Fruit fly (Drosophila melanogaster): Measurements from ENCODE around the gene Gcat.

Gcat gene

DNA sequence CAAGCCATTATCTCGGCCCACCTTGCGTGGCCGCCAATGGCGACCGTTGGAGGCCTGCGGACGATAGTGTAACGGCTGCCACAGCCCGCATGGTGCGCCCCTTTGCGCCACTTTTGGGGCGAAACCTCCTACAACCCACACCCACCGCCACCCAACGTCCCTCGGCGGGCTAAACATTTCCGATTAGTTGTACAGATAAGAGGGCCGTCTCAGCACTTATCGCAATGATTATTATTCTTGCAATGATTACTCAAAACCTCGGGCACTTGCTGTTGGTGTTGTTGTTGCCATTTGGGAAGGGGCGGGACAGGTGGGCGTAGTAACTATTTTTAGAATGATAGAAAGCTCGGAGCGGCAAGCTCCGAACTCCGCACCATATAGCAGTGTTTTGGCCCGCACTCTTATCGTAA lies 28.0 kb downstream of the Gcat start:
- no peak for TF ChIP-seq CG10348 (GFP tag; IDR thresholded peaks at IDR 0.05)
- no peak for TF ChIP-seq Snoo (tag; optimal IDR thresholded peaks at IDR 0.05)
- TF ChIP-seq fd96Ca (GFP tag; IDR thresholded peaks at IDR 0.05) = no peak
- TF ChIP-seq CG13204 (GFP tag; optimal IDR thresholded peaks at IDR 0.05) = no peak
- TF ChIP-seq CG12605 (GFP tag; IDR thresholded peaks at IDR 0.05) = no peak
- TF ChIP-seq CG14655 (GFP tag; optimal IDR thresholded peaks at IDR 0.05) = no peak
- TF ChIP-seq CG9948 (tag; optimal IDR thresholded peaks at IDR 0.05) = no peak
- TF ChIP-seq CG8159 (tag; optimal IDR thresholded peaks at IDR 0.05) = no peak
- no peak for TF ChIP-seq CG4496 (GFP tag; IDR thresholded peaks at IDR 0.05)
- TF ChIP-seq Pif1A (GFP tag; optimal IDR thresholded peaks at IDR 0.05) = no peak
- TF ChIP-seq Pif1B (GFP tag; optimal IDR thresholded peaks at IDR 0.05) = no peak
- no peak for TF ChIP-seq CG32121 (GFP tag; IDR thresholded peaks at IDR 0.05)
- TF ChIP-seq CG34367 (tag; optimal IDR thresholded peaks at IDR 0.05) = no peak
- no peak for TF ChIP-seq rn (GFP tag; IDR thresholded peaks at IDR 0.05)
- no peak for TF ChIP-seq Ets98B (GFP tag; IDR thresholded peaks at IDR 0.05)
- no peak for TF ChIP-seq gl (tag; optimal IDR thresholded peaks at IDR 0.05)
- no peak for TF ChIP-seq D1 (tag; optimal IDR thresholded peaks at IDR 0.05)
- TF ChIP-seq CG15710 (tag; optimal IDR thresholded peaks at IDR 0.05) = no peak
- TF ChIP-seq CG8301 (tag; optimal IDR thresholded peaks at IDR 0.05) = no peak
- no peak for TF ChIP-seq EcR (GFP tag; optimal IDR thresholded peaks at IDR 0.05)

DNA sequence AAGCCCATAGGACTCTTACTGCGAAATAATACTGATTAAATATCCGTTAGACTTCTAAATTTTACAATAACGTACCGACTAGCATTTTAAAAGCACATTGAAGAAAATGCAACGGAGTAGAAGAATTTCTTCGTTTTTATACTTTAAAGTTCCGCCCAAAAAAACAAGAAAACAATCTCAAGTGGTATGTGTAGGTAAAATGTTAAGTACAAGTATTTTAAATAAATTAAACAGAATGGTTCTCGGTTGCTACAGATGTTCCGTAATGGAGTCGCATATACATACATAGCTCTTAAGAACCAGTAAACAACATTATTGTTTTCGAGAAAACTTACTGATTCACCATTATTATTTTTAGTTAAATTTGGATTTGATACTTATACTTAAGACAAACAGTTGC lies 28.6 kb downstream of the Gcat start, which contains the start of gene Muc68D:
TSS of gene Muc68D (minus strand) at position 101 of the 400 bp plus-strand sequence.
- TF ChIP-seq CG8159 (tag; optimal IDR thresholded peaks at IDR 0.05) (no peak), Pif1B (GFP tag; optimal IDR thresholded peaks at IDR 0.05) (no peak), CG17806 (tag; optimal IDR thresholded peaks at IDR 0.05) (no peak), gl (tag; optimal IDR thresholded peaks at IDR 0.05) (no peak), CG32121 (GFP tag; IDR thresholded peaks at IDR 0.05) (no peak), CG4496 (GFP tag; IDR thresholded peaks at IDR 0.05) (no peak), CG13204 (GFP tag; optimal IDR thresholded peaks at IDR 0.05) (no peak), rn (GFP tag; IDR thresholded peaks at IDR 0.05) (no peak), D1 (tag; optimal IDR thresholded peaks at IDR 0.05) (no peak), CG10348 (GFP tag; IDR thresholded peaks at IDR 0.05) (no peak), EcR (GFP tag; optimal IDR thresholded peaks at IDR 0.05) (no peak), fd96Ca (GFP tag; IDR thresholded peaks at IDR 0.05) (no peak), CG15710 (tag; optimal IDR thresholded peaks at IDR 0.05) (no peak), Pif1A (GFP tag; optimal IDR thresholded peaks at IDR 0.05) (no peak), Snoo (tag; optimal IDR thresholded peaks at IDR 0.05) (no peak), CG8301 (tag; optimal IDR thresholded peaks at IDR 0.05) (no peak), CG9948 (tag; optimal IDR thresholded peaks at IDR 0.05) (no peak), CG34367 (tag; optimal IDR thresholded peaks at IDR 0.05) (no peak), CG12605 (GFP tag; IDR thresholded peaks at IDR 0.05) (no peak), Ets98B (GFP tag; IDR thresholded peaks at IDR 0.05) (no peak)

DNA sequence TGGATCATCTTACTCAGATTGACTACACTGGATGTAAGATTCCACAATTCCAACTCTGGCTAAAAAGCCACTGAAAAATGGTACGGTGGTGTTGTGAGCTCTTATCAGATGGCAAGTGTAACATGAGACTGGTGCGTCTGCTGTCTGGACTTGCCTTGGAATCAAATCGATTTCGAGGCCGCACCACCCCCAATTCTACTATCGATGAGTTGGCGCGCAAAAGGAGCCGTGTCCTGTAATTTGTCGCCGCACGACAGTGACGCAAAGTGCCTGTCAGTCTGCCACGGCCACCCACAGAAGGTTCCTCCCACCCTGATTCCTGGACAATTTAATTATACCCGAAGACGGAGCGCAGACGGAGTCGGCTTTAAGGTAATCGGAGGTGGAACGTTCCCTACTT lies 34.1 kb downstream of the Gcat start:
- no peak for TF ChIP-seq CG17806 (tag; optimal IDR thresholded peaks at IDR 0.05)
- no peak for TF ChIP-seq D1 (tag; optimal IDR thresholded peaks at IDR 0.05)
- no peak for TF ChIP-seq CG9948 (tag; optimal IDR thresholded peaks at IDR 0.05)
- TF ChIP-seq Pif1A (GFP tag; optimal IDR thresholded peaks at IDR 0.05) = no peak
- TF ChIP-seq fd96Ca (GFP tag; IDR thresholded peaks at IDR 0.05) = no peak
- TF ChIP-seq CG4496 (GFP tag; IDR thresholded peaks at IDR 0.05) = no peak
- TF ChIP-seq EcR (GFP tag; optimal IDR thresholded peaks at IDR 0.05) = no peak
- no peak for TF ChIP-seq CG15710 (tag; optimal IDR thresholded peaks at IDR 0.05)
- no peak for TF ChIP-seq CG10348 (GFP tag; IDR thresholded peaks at IDR 0.05)
- TF ChIP-seq gl (tag; optimal IDR thresholded peaks at IDR 0.05) = no peak
- TF ChIP-seq CG8301 (tag; optimal IDR thresholded peaks at IDR 0.05) = no peak

DNA sequence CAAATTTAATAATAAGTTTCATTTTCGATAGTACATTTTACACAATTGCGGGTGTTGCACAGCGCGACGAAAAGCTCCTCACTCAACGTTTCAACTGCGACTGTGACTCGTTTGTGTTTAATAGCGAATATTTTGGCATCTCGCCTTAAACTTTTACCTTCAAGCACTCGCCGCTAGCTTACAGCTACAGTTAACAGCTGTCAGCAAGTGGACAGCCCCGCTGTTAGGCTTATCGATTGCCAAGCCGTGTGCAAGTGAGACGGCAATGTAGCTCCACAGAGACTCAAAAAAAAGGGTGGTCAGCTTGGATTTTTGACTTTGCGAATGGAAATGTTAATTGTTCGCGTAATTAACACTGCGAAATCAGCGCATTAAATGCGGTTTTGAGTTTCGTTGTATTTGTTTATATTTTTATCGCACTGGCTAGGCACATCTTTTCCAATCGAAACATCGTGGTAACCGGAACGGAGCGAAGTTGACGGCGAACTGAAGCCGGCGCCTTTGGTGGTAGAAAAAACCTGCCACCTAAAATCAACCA lies 34.9 kb downstream of the Gcat start, which contains the start of gene loaf:
TSS of gene loaf (minus strand) at position 488 of the 538 bp plus-strand sequence.
- TF ChIP-seq fd96Ca (GFP tag; IDR thresholded peaks at IDR 0.05) (no peak), CG8301 (tag; optimal IDR thresholded peaks at IDR 0.05) (no peak), Pif1A (GFP tag; optimal IDR thresholded peaks at IDR 0.05) (no peak), gl (tag; optimal IDR thresholded peaks at IDR 0.05) (no peak), Ets98B (GFP tag; IDR thresholded peaks at IDR 0.05) (no peak), Snoo (tag; optimal IDR thresholded peaks at IDR 0.05) (no peak), CG9948 (tag; optimal IDR thresholded peaks at IDR 0.05) (no peak), CG10348 (GFP tag; IDR thresholded peaks at IDR 0.05) (no peak), CG12605 (GFP tag; IDR thresholded peaks at IDR 0.05) (no peak), EcR (GFP tag; optimal IDR thresholded peaks at IDR 0.05) (no peak), CG13204 (GFP tag; optimal IDR thresholded peaks at IDR 0.05) (no peak), CG15710 (tag; optimal IDR thresholded peaks at IDR 0.05) (no peak), CG4496 (GFP tag; IDR thresholded peaks at IDR 0.05) (no peak), rn (GFP tag; IDR thresholded peaks at IDR 0.05) (no peak), CG14655 (GFP tag; optimal IDR thresholded peaks at IDR 0.05) (no peak)

DNA sequence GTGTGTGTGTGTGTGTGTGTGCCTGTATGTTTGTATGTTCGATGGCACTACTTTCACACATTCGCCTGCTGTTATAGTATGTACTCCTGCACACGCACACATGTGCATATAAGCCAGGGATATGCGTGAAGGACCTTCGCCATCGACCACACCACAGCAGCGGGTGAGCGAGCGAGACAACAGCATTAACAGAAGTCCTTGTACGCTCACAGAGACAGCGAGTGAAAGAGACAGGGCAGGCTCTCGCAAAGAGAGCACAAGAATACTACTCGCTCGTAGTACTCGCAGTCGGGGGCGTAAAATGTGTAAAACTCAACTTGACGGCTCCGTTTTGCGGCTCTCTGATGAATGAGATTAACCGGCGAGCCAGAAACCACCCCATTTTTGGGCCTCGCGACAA lies 35.7 kb downstream of the Gcat start:
- TF ChIP-seq Snoo (tag; optimal IDR thresholded peaks at IDR 0.05) = no peak
- TF ChIP-seq CG13204 (GFP tag; optimal IDR thresholded peaks at IDR 0.05) = no peak
- TF ChIP-seq CG9948 (tag; optimal IDR thresholded peaks at IDR 0.05) = no peak
- TF ChIP-seq CG4496 (GFP tag; IDR thresholded peaks at IDR 0.05) = no peak
- TF ChIP-seq CG8159 (tag; optimal IDR thresholded peaks at IDR 0.05) = no peak
- TF ChIP-seq CG34367 (tag; optimal IDR thresholded peaks at IDR 0.05) = no peak
- TF ChIP-seq rn (GFP tag; IDR thresholded peaks at IDR 0.05) = no peak
- TF ChIP-seq CG17806 (tag; optimal IDR thresholded peaks at IDR 0.05) = no peak
- TF ChIP-seq CG14655 (GFP tag; optimal IDR thresholded peaks at IDR 0.05) = no peak
- TF ChIP-seq D1 (tag; optimal IDR thresholded peaks at IDR 0.05) = no peak
- no peak for TF ChIP-seq Pif1A (GFP tag; optimal IDR thresholded peaks at IDR 0.05)

DNA sequence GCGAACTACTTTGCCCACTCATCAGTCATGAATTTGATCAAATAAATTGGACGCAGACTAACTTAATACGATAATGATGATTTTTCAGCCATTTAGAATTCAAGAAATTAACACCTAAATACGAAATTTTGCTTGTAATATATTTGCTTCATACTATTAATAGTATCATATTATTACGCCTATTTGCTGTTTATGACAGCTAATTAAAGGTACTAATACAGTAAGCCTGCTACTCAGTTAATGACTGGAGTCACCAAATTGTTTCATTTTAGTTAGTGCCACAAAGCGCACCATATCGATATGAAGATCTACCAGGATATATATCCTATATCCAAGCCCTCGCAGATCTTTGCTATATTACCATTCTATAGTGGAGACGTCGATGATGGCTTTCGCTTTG lies 49.7 kb downstream of the Gcat start, which contains the start of gene Gr68a:
TSS of gene Gr68a (plus strand) at position 301 of the 400 bp plus-strand sequence.
- no peak for TF ChIP-seq CG12605 (GFP tag; IDR thresholded peaks at IDR 0.05)
- no peak for TF ChIP-seq CG34367 (tag; optimal IDR thresholded peaks at IDR 0.05)
- no peak for TF ChIP-seq CG8159 (tag; optimal IDR thresholded peaks at IDR 0.05)
- no peak for TF ChIP-seq CG8301 (tag; optimal IDR thresholded peaks at IDR 0.05)
- no peak for TF ChIP-seq fd96Ca (GFP tag; IDR thresholded peaks at IDR 0.05)
- no peak for TF ChIP-seq Ets98B (GFP tag; IDR thresholded peaks at IDR 0.05)
- no peak for TF ChIP-seq Snoo (tag; optimal IDR thresholded peaks at IDR 0.05)

All from whole organism, pupa.